Worm (Caenorhabditis elegans): ENCODE data around the gene B0035.21.

DNA sequence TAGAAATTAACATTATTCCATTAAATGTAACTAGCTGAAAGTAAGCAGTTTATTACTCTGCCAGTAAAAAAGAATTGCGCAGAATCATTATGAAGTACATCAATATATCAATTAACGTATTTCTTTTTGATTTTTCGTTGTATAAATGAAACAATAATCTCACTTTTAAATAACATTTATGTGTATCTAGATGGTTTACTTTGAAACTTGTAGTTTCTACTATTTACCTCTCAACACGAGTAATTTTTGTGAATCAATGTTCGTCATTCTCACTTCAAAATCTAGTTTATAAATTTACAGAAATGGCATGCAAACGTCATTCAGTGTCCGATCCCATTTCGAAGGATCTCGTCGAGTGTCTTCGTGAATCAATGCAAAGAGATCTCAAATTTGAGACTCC, 9.9 kb upstream of the B0035.21 start, which contains the start of gene gspd-1:
- TF ChIP-seq flt-1 (GFP tag; IDR thresholded peaks at IDR 0.05) (no peak), pes-1 (GFP tag; IDR thresholded peaks at IDR 0.05) (no peak), hmbx-1 (tag; optimal IDR thresholded peaks at IDR 0.05) (no peak), ama-1 (optimal IDR thresholded peaks at IDR 0.05) (no peak), tra-4 (tag; optimal IDR thresholded peaks at IDR 0.05) (no peak), sea-1 (GFP tag; conservative IDR thresholded peaks at IDR 0.05) (no peak)

Data from whole organism, early embryonic.